Fruit fly (Drosophila melanogaster) whole organism, embryonic: ENCODE results near the gene Dlip1.

ENCODE experiments used
- CG2889 ChIP-seq: fragments of 200-800 bp; sonication (Bioruptor generic); IDR thresholded peaks from 3 replicates; pipeline ENCODE4 v1.3.6; 2022; ENCODE audit warnings: missing biosample characterization, missing genetic modification characterization
- CG8765 ChIP-seq: fragments of 200-800 bp; sonication (Bioruptor generic); IDR thresholded peaks from 2 replicates; pipeline ENCODE4 v1.3.6; 2022; ENCODE audit warnings: missing biosample characterization, missing genetic modification characterization
- aop ChIP-seq: fragments of 200-800 bp; sonication (Bioruptor generic); IDR thresholded peaks from 2 replicates; pipeline ENCODE4 v1.3.6; 2022; ENCODE audit warnings: missing biosample characterization, missing genetic modification characterization

dm6 chrX:9159736-9160135 lies 1.3 kb downstream of the Dlip1 start, which contains the start of gene NdufA3:
- TF ChIP-seq CG8765 (no peak), CG2889 (no peak), aop (no peak)
